Fruit fly (Drosophila melanogaster): ENCODE measurements around the gene CG14551.

The CG14551 gene

dm6 chr3R:26105924-26106494 lies 43.2 kb upstream of the CG14551 start (continued):
- TF ChIP-seq CG18011 (GFP tag; optimal IDR thresholded peaks at IDR 0.05) (peak; percentile 4), jing (GFP tag; optimal IDR thresholded peaks at IDR 0.05) (no peak), slp2 (GFP tag; optimal IDR thresholded peaks at IDR 0.05) (no peak), CG17802 (tag; optimal IDR thresholded peaks at IDR 0.05) (no peak), caup (GFP tag; optimal IDR thresholded peaks at IDR 0.05; ENCODE audit: severe bottlenecking) (peak; percentile 68), gcm2 (GFP tag; optimal IDR thresholded peaks at IDR 0.05) (no peak), CkIIα-i1 (GFP tag; IDR thresholded peaks at IDR 0.05) (no peak), CG10462 (GFP tag; optimal IDR thresholded peaks at IDR 0.05) (no peak), CG31365 (tag; optimal IDR thresholded peaks at IDR 0.05) (no peak), bcd (GFP tag; optimal IDR thresholded peaks at IDR 0.05) (peak; percentile 69), E2f2 (GFP tag; IDR thresholded peaks at IDR 0.05) (peak; percentile 28; the same call in 1 of the 2 replicates), Elba2 (GFP tag; optimal IDR thresholded peaks at IDR 0.05) (no peak), exex (tag; optimal IDR thresholded peaks at IDR 0.05) (no peak), twi (tag; optimal IDR thresholded peaks at IDR 0.05) (no peak), CoRest (tag; optimal IDR thresholded peaks at IDR 0.05) (peak; percentile 33), CG2202 (tag; optimal IDR thresholded peaks at IDR 0.05) (no peak), Gug (GFP tag; IDR thresholded peaks at IDR 0.05) (peak; percentile 56; the same call in 2 of the 4 replicates), stc (GFP tag; IDR thresholded peaks at IDR 0.05) (peak; percentile 74), sob (GFP tag; IDR thresholded peaks at IDR 0.05) (peak; percentile 77), CG10321 (GFP tag; IDR thresholded peaks at IDR 0.05) (0 out of 2 replicates have a peak, but pooled peaks have one; percentile 40), CG13424 (tag; optimal IDR thresholded peaks at IDR 0.05) (peak; percentile 10), eve (GFP tag; optimal IDR thresholded peaks at IDR 0.05) (no peak), Mes4 (GFP tag; optimal IDR thresholded peaks at IDR 0.05) (no peak), CrebB (tag; optimal IDR thresholded peaks at IDR 0.05) (no peak), CG4730 (GFP tag; IDR thresholded peaks at IDR 0.05) (peak; percentile 62), vvl (GFP tag; IDR thresholded peaks at IDR 0.05) (peak; percentile 92), D19A (tag; optimal IDR thresholded peaks at IDR 0.05) (peak; percentile 35), tna (GFP tag; IDR thresholded peaks at IDR 0.05; ENCODE audit: partially characterized antibody) (no peak), cato (GFP tag; optimal IDR thresholded peaks at IDR 0.05; ENCODE audit: borderline replicate concordance) (no peak), CG2678 (tag; optimal IDR thresholded peaks at IDR 0.05) (peak; percentile 85), CG7372 (GFP tag; IDR thresholded peaks at IDR 0.05) (0 out of 2 replicates have a peak, but pooled peaks have one; percentile 36), odd (GFP tag; optimal IDR thresholded peaks at IDR 0.05) (no peak), CG4617 (GFP tag; optimal IDR thresholded peaks at IDR 0.05; ENCODE audit: borderline replicate concordance) (no peak), CG2120 (GFP tag; optimal IDR thresholded peaks at IDR 0.05) (peak; percentile 38), lab (GFP tag; optimal IDR thresholded peaks at IDR 0.05) (peak; percentile 87), nau (GFP tag; optimal IDR thresholded peaks at IDR 0.05) (peak; percentile 40), Kr (GFP tag; optimal IDR thresholded peaks at IDR 0.05) (no peak), Sox100B (GFP tag; optimal IDR thresholded peaks at IDR 0.05) (peak; percentile 10), CG30431 (GFP tag; optimal IDR thresholded peaks at IDR 0.05) (no peak), CG43689 (GFP tag; IDR thresholded peaks at IDR 0.05) (0 out of 2 replicates have a peak, but pooled peaks have one; percentile 33), bab2 (GFP tag; optimal IDR thresholded peaks at IDR 0.05) (no peak), CG17328 (GFP tag; IDR thresholded peaks at IDR 0.05) (no peak), CG9932 (GFP tag; IDR thresholded peaks at IDR 0.05) (peak; percentile 72), CG2712 (tag; optimal IDR thresholded peaks at IDR 0.05) (peak; percentile 14), CG4328 (GFP tag; optimal IDR thresholded peaks at IDR 0.05) (no peak), YL-1 (GFP tag; optimal IDR thresholded peaks at IDR 0.05) (no peak), CG9876 (GFP tag; optimal IDR thresholded peaks at IDR 0.05) (no peak), Rfx (GFP tag; IDR thresholded peaks at IDR 0.05) (peak; percentile 92), CG11247 (GFP tag; IDR thresholded peaks at IDR 0.05) (peak; percentile 82), Ets65A (GFP tag) (no peak)

Measured in whole organism, embryonic.